Worm (Caenorhabditis elegans) whole organism, L4/young adult: ENCODE results near the gene nhr-56.

ENCODE experiments used
- dao-5 ChIP-seq: sonication (generic microtip); optimal IDR thresholded peaks from 2 replicates; lab custom pipeline; 2016; ENCODE audit warnings: missing genotype, missing genetic modification characterization, moderate library complexity, missing compliant biosample characterization
- him-1 ChIP-seq: sonication (generic microtip); optimal IDR thresholded peaks from 2 replicates; lab custom pipeline; 2016; ENCODE audit warnings: missing genotype, missing genetic modification reagents, missing genetic modification characterization, missing compliant biosample characterization

DNA sequence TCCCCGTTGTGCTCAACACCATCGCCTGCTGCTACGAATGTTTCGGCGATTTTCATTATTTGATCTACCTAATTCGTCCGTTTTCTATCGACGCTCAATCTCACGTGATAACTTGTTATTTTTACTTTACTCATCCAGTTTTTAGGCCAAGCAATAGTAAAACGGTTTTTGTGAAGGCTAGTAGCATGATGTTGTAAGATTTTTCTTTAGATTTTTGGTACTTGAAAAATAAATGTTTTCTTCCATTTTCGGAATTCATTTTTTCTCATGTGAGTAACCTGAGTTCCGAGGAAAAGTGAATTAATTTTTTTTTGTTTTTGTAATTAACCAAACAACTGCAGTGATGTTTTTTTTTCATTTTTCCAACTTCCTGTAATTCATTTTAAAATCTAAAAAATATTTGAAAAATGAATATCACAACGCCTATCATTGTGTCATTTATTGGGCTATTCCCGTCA is 41.5 kb upstream of the nhr-56 start, which contains the start of gene srbc-17:
- TF ChIP-seq dao-5 (tag; lab: Kevin White, UChicago), result no peak
- no peak for TF ChIP-seq him-1 (tag; lab: Kevin White, UChicago)
